Worm (Caenorhabditis elegans): ENCODE measurements around the gene F40G12.7.
"Not testable (repeated sequence)": the region's sequence is repeated elsewhere in the genome, so short reads cannot be mapped to it uniquely, and the experiment has no call there.

Gene F40G12.7

ce11 chrV:14274268-14274667, at the start of gene F40G12.7:
Gene F40G12.7, plus strand, starts transcription at chrV:14274568.
- TF ChIP-seq W03F9.2, him-1, dao-5 (tag; optimal IDR thresholded peaks at IDR 0.05): not testable (repeated sequence)

ce11 chrV:14226373-14226772, 48.0 kb upstream of the F40G12.7 start, which contains the start of gene nep-21:
Gene nep-21, minus strand, starts transcription at chrV:14226473.
- TF ChIP-seq dao-5 (tag; optimal IDR thresholded peaks at IDR 0.05) = no peak
- TF ChIP-seq him-1 (tag; optimal IDR thresholded peaks at IDR 0.05) = no peak
- TF ChIP-seq W03F9.2 (tag; optimal IDR thresholded peaks at IDR 0.05) = no peak

- TF ChIP-seq him-1 (tag; optimal IDR thresholded peaks at IDR 0.05) (no peak), dao-5 (tag; optimal IDR thresholded peaks at IDR 0.05) (no peak), W03F9.2 (tag; optimal IDR thresholded peaks at IDR 0.05) (no peak)
Observed at ce11 chrV:14230788-14231583, 43.4 kb upstream of the F40G12.7 start.

- TF ChIP-seq W03F9.2 (tag; optimal IDR thresholded peaks at IDR 0.05) (no peak), dao-5 (tag; optimal IDR thresholded peaks at IDR 0.05) (no peak), him-1 (tag; optimal IDR thresholded peaks at IDR 0.05) (no peak)
Observed at ce11 chrV:14231656-14232055, 42.7 kb upstream of the F40G12.7 start.

- no peak for TF ChIP-seq dao-5 (tag; optimal IDR thresholded peaks at IDR 0.05)
- no peak for TF ChIP-seq W03F9.2 (tag; optimal IDR thresholded peaks at IDR 0.05)
- no peak for TF ChIP-seq him-1 (tag; optimal IDR thresholded peaks at IDR 0.05)
Observed at ce11 chrV:14235942-14236341, 38.4 kb upstream of the F40G12.7 start, which contains the start of gene ent-3. Gene ent-3, minus strand, starts transcription at chrV:14236042.

ce11 chrV:14240694-14241201, 33.6 kb upstream of the F40G12.7 start, which contains the start of gene K02E11.10:
Gene K02E11.10, minus strand, starts transcription at chrV:14241151.
- no peak for TF ChIP-seq W03F9.2 (tag; optimal IDR thresholded peaks at IDR 0.05)
- TF ChIP-seq dao-5 (tag; optimal IDR thresholded peaks at IDR 0.05) = no peak
- TF ChIP-seq him-1 (tag; optimal IDR thresholded peaks at IDR 0.05) = no peak

ce11 chrV:14243904-14244303, 30.5 kb upstream of the F40G12.7 start, which contains the start of gene sre-7:
Gene sre-7, plus strand, starts transcription at chrV:14244204.
- TF ChIP-seq W03F9.2 (tag; optimal IDR thresholded peaks at IDR 0.05) (no peak), him-1 (tag; optimal IDR thresholded peaks at IDR 0.05) (no peak), dao-5 (tag; optimal IDR thresholded peaks at IDR 0.05) (no peak)

- TF ChIP-seq him-1 (tag; optimal IDR thresholded peaks at IDR 0.05) = no peak
- no peak for TF ChIP-seq W03F9.2 (tag; optimal IDR thresholded peaks at IDR 0.05)
- TF ChIP-seq dao-5 (tag; optimal IDR thresholded peaks at IDR 0.05) = no peak
Observed at ce11 chrV:14246761-14247160, 27.6 kb upstream of the F40G12.7 start, which contains the start of gene K02E11.3. Gene K02E11.3, minus strand, starts transcription at chrV:14246861.

ce11 chrV:14248025-14248424, 26.3 kb upstream of the F40G12.7 start, which contains the start of gene K02E11.4:
Gene K02E11.4, minus strand, starts transcription at chrV:14248125.
- TF ChIP-seq dao-5 (tag; optimal IDR thresholded peaks at IDR 0.05) (no peak), him-1 (tag; optimal IDR thresholded peaks at IDR 0.05) (no peak), W03F9.2 (tag; optimal IDR thresholded peaks at IDR 0.05) (no peak)

- TF ChIP-seq dao-5 (tag; optimal IDR thresholded peaks at IDR 0.05) = no peak
Observed at ce11 chrV:14248654-14249053, 25.7 kb upstream of the F40G12.7 start, which contains the start of gene K02E11.6. Gene K02E11.6, plus strand, starts transcription at chrV:14248802.

ce11 chrV:14252025-14252424, 22.3 kb upstream of the F40G12.7 start, which contains the start of gene K02E11.5:
Gene K02E11.5, plus strand, starts transcription at chrV:14252325.
- no peak for TF ChIP-seq him-1 (tag; optimal IDR thresholded peaks at IDR 0.05)
- TF ChIP-seq W03F9.2 (tag; optimal IDR thresholded peaks at IDR 0.05) = no peak
- TF ChIP-seq dao-5 (tag; optimal IDR thresholded peaks at IDR 0.05) = no peak

- TF ChIP-seq him-1 (tag; optimal IDR thresholded peaks at IDR 0.05) (no peak), W03F9.2 (tag; optimal IDR thresholded peaks at IDR 0.05) (no peak), dao-5 (tag; optimal IDR thresholded peaks at IDR 0.05) (no peak)
Observed at ce11 chrV:14254221-14254620, 20.1 kb upstream of the F40G12.7 start, which contains the start of gene K02E11.7. Gene K02E11.7, minus strand, starts transcription at chrV:14254321.

- no peak for TF ChIP-seq him-1 (tag; optimal IDR thresholded peaks at IDR 0.05)
Observed at ce11 chrV:14256813-14257212, 17.6 kb upstream of the F40G12.7 start, which contains the start of gene sre-8. Gene sre-8, plus strand, starts transcription at chrV:14257113.

- TF ChIP-seq him-1 (tag; optimal IDR thresholded peaks at IDR 0.05) = no peak
- TF ChIP-seq dao-5 (tag; optimal IDR thresholded peaks at IDR 0.05) = no peak
- TF ChIP-seq W03F9.2 (tag; optimal IDR thresholded peaks at IDR 0.05) = no peak
Observed at ce11 chrV:14260831-14261230, 13.5 kb upstream of the F40G12.7 start, which contains the start of gene F40G12.2. Gene F40G12.2, minus strand, starts transcription at chrV:14260931.
